Fruit fly (Drosophila melanogaster): ENCODE data around the gene Tango6.
A peak's percentile ranks its signal among the peaks of the same experiment; 100 is the strongest.

Tango6 gene

DNA sequence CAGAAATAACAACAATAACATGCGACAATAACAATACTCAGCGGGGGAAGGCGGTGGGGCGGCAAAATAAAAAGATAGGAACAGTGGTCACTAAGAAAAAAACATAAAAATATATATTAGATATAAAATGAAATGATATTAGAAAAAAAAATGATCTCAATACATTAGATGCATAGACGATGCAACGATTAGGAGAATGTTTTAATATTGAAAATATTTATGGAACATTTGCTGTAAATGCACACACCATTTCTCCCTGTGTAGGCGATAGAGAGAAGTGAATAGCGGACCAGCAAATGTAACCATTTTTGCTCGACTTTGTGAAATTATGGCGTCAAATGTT lies 2.6 kb upstream of the Tango6 start (continued):
- TF ChIP-seq Hand (GFP tag; optimal IDR thresholded peaks at IDR 0.05) = peak; percentile 63
- TF ChIP-seq mirr (GFP tag; optimal IDR thresholded peaks at IDR 0.05) = no peak
- TF ChIP-seq ci (GFP tag; IDR thresholded peaks at IDR 0.05) = peak; percentile 83
- peak; percentile 83 for TF ChIP-seq CG15514 (GFP tag; optimal IDR thresholded peaks at IDR 0.05)
- TF ChIP-seq sqz (GFP tag; optimal IDR thresholded peaks at IDR 0.05) = peak; percentile 8
- no peak for TF ChIP-seq Hr39 (optimal IDR thresholded peaks at IDR 0.05)
- no peak for TF ChIP-seq sima (GFP tag; optimal IDR thresholded peaks at IDR 0.05)
- peak; percentile 95 for TF ChIP-seq wdn (GFP tag; IDR thresholded peaks at IDR 0.05)
- TF ChIP-seq CG10267 (tag; optimal IDR thresholded peaks at IDR 0.05) = peak; percentile 52
- TF ChIP-seq ap (GFP tag; IDR thresholded peaks at IDR 0.05) = peak; percentile 59
- peak; percentile 31 for TF ChIP-seq HLH54F (GFP tag; optimal IDR thresholded peaks at IDR 0.05)
- TF ChIP-seq Gug (GFP tag; IDR thresholded peaks at IDR 0.05) = peak; percentile 81
- TF ChIP-seq Ada2b (GFP tag; IDR thresholded peaks at IDR 0.05) = peak; percentile 91
- TF ChIP-seq jing (GFP tag; optimal IDR thresholded peaks at IDR 0.05) = no peak
- TF ChIP-seq B-H2 (GFP tag; optimal IDR thresholded peaks at IDR 0.05) = peak; percentile 42
- TF ChIP-seq trem (tag; optimal IDR thresholded peaks at IDR 0.05) = peak; percentile 50
- peak; percentile 73 for TF ChIP-seq Oli (tag; optimal IDR thresholded peaks at IDR 0.05)
- no peak for TF ChIP-seq CG16813 (GFP tag; IDR thresholded peaks at IDR 0.05; ENCODE audit: partially characterized antibody)
- TF ChIP-seq Kr (GFP tag; optimal IDR thresholded peaks at IDR 0.05) = no peak
- TF ChIP-seq trh (GFP tag; optimal IDR thresholded peaks at IDR 0.05) = no peak
- TF ChIP-seq CG17802 (tag; optimal IDR thresholded peaks at IDR 0.05) = peak; percentile 49
- TF ChIP-seq dpn (GFP tag; optimal IDR thresholded peaks at IDR 0.05) = peak; percentile 45 to 63
- peak; percentile 81 for TF ChIP-seq CG13296 (GFP tag; optimal IDR thresholded peaks at IDR 0.05)
- peak; percentile 44 for TF ChIP-seq sd (tag; optimal IDR thresholded peaks at IDR 0.05)
- peak; percentile 81 for TF ChIP-seq caup (GFP tag; optimal IDR thresholded peaks at IDR 0.05; ENCODE audit: severe bottlenecking)
- peak; percentile 61 for TF ChIP-seq wor (GFP tag; IDR thresholded peaks at IDR 0.05)
- TF ChIP-seq CG5180 (GFP tag; optimal IDR thresholded peaks at IDR 0.05) = no peak
- no peak for TF ChIP-seq CG4328 (GFP tag; optimal IDR thresholded peaks at IDR 0.05)
- TF ChIP-seq CG12071 (GFP tag; optimal IDR thresholded peaks at IDR 0.05) = peak; percentile 60
- TF ChIP-seq inv (GFP tag; IDR thresholded peaks at IDR 0.05; ENCODE audit: partially characterized antibody) = no peak
- TF ChIP-seq CG17328 (GFP tag; IDR thresholded peaks at IDR 0.05) = peak; percentile 85
- peak; percentile 85 for TF ChIP-seq Dek (tag; optimal IDR thresholded peaks at IDR 0.05)
- peak; percentile 16 for TF ChIP-seq Atf-2 (GFP tag; optimal IDR thresholded peaks at IDR 0.05)
- TF ChIP-seq CG10654 (GFP tag; optimal IDR thresholded peaks at IDR 0.05) = peak; percentile 53
- TF ChIP-seq CG15269 (tag; optimal IDR thresholded peaks at IDR 0.05) = peak; percentile 82
- peak; percentile 6 for TF ChIP-seq stwl (tag; optimal IDR thresholded peaks at IDR 0.05)
- peak; percentile 74; the same call in 1 of the 2 replicates for TF ChIP-seq danr (GFP tag; IDR thresholded peaks at IDR 0.05)
- TF ChIP-seq CG6175 (GFP tag; IDR thresholded peaks at IDR 0.05) = peak; percentile 88
- TF ChIP-seq btn (GFP tag; optimal IDR thresholded peaks at IDR 0.05) = no peak
- TF ChIP-seq CG34224 (GFP tag; IDR thresholded peaks at IDR 0.05; ENCODE audit: partially characterized antibody) = no peak
- TF ChIP-seq zfh1 (GFP tag; IDR thresholded peaks at IDR 0.05) = peak; percentile 87
- TF ChIP-seq CG12299 (tag; optimal IDR thresholded peaks at IDR 0.05) = peak; percentile 68
- peak; percentile 70 for TF ChIP-seq ro (GFP tag; IDR thresholded peaks at IDR 0.05)
- peak; percentile 87 for TF ChIP-seq gem (tag; optimal IDR thresholded peaks at IDR 0.05)
- TF ChIP-seq D19A (tag; optimal IDR thresholded peaks at IDR 0.05) = peak; percentile 37
- peak; percentile 84 for TF ChIP-seq ttk (GFP tag; IDR thresholded peaks at IDR 0.05)
- TF ChIP-seq zen2 (GFP tag; IDR thresholded peaks at IDR 0.05; ENCODE audit: partially characterized antibody) = no peak
- peak; percentile 30 for TF ChIP-seq CG6654 (GFP tag; optimal IDR thresholded peaks at IDR 0.05)
- TF ChIP-seq CG9817 (tag; optimal IDR thresholded peaks at IDR 0.05) = peak; percentile 80
- TF ChIP-seq ftz-f1 (GFP tag; optimal IDR thresholded peaks at IDR 0.05) = peak; percentile 94
- peak; percentile 45 for TF ChIP-seq CG4854 (GFP tag; optimal IDR thresholded peaks at IDR 0.05)
